Fruit fly (Drosophila melanogaster) whole organism, adult: ENCODE measurements around the gene CG14983.

Source experiments
- CG11617 ChIP-seq: fragments of 200-800 bp; sonication (Bioruptor generic); optimal IDR thresholded peaks from 2 replicates; lab custom pipeline; 2017; ENCODE audit warnings: mild to moderate bottlenecking, missing biosample characterization, missing genetic modification reagents, missing genetic modification characterization
- CG12768 ChIP-seq: fragments of 200-800 bp; sonication (Bioruptor generic); optimal IDR thresholded peaks from 2 replicates; lab custom pipeline; 2017; ENCODE audit warnings: missing biosample characterization, missing genetic modification characterization, mild to moderate bottlenecking, moderate library complexity, missing genetic modification reagents
- CG14711 ChIP-seq: fragments of 200-800 bp; sonication (Bioruptor generic); optimal IDR thresholded peaks from 2 replicates; lab custom pipeline; 2018; ENCODE audit warnings: missing biosample characterization, mild to moderate bottlenecking, missing genetic modification characterization, moderate library complexity
- CG1620 ChIP-seq: fragments of 200-800 bp; sonication (Bioruptor generic); optimal IDR thresholded peaks from 2 replicates; lab custom pipeline; 2016; ENCODE audit warnings: missing biosample characterization, missing genetic modification characterization
- CG33017 ChIP-seq: fragments of 200-800 bp; sonication (Bioruptor generic); optimal IDR thresholded peaks from 2 replicates; lab custom pipeline; 2018; ENCODE audit warnings: missing biosample characterization, mild to moderate bottlenecking, missing genetic modification characterization, moderate library complexity
- CG5204 ChIP-seq: fragments of 200-800 bp; sonication (Bioruptor generic); optimal IDR thresholded peaks from 2 replicates; lab custom pipeline; 2016; ENCODE audit warnings: missing biosample characterization, missing genetic modification characterization
- CG7045 ChIP-seq: fragments of 200-800 bp; sonication (Bioruptor generic); optimal IDR thresholded peaks from 2 replicates; lab custom pipeline; 2017; ENCODE audit warnings: missing biosample characterization, mild to moderate bottlenecking, missing genetic modification characterization
- CG7101 ChIP-seq: fragments of 200-800 bp; sonication (Bioruptor generic); optimal IDR thresholded peaks from 2 replicates; lab custom pipeline; 2018; ENCODE audit warnings: missing biosample characterization, mild to moderate bottlenecking, missing genetic modification characterization, moderate library complexity
- Clk ChIP-seq: fragments of 200-800 bp; sonication (Bioruptor generic); optimal IDR thresholded peaks from 2 replicates; lab custom pipeline; 2017; ENCODE audit warnings: missing biosample characterization, missing genetic modification characterization
- Crg-1 ChIP-seq: fragments of 200-800 bp; sonication (Bioruptor generic); optimal IDR thresholded peaks from 2 replicates; lab custom pipeline; 2016; ENCODE audit warnings: missing biosample characterization, missing genetic modification characterization
- Hr96 ChIP-seq: fragments of 200-800 bp; sonication (Bioruptor generic); optimal IDR thresholded peaks from 2 replicates; lab custom pipeline; 2016; ENCODE audit warnings: missing biosample characterization, missing genetic modification characterization
- Mnt ChIP-seq: fragments of 200-800 bp; sonication (Bioruptor generic); optimal IDR thresholded peaks from 2 replicates; lab custom pipeline; 2016; ENCODE audit warnings: missing biosample characterization, mild to moderate bottlenecking, missing genetic modification characterization
- bab1 ChIP-seq: fragments of 200-800 bp; sonication (Bioruptor generic); optimal IDR thresholded peaks from 3 replicates; lab custom pipeline; 2019; ENCODE audit warnings: missing biosample characterization, mild to moderate bottlenecking, missing genetic modification characterization, moderate library complexity
- cic ChIP-seq: fragments of 200-800 bp; sonication (Bioruptor generic); optimal IDR thresholded peaks from 2 replicates; lab custom pipeline; 2017; ENCODE audit warnings: missing biosample characterization, mild to moderate bottlenecking, missing genetic modification characterization, moderate library complexity
- cnc ChIP-seq, 2 experiments: fragments of >200 bp; optimal IDR thresholded peaks; 2 replicates each; lab custom pipeline; 2017
- kay ChIP-seq: fragments of 200-800 bp; sonication (Bioruptor generic); peaks from one replicate; lab custom pipeline; 2016; ENCODE audit warnings: missing biosample characterization, missing genetic modification characterization, borderline replicate concordance
- ovo ChIP-seq: fragments of 200-800 bp; sonication (Bioruptor generic); optimal IDR thresholded peaks from 2 replicates; lab custom pipeline; 2016; ENCODE audit warnings: missing biosample characterization, missing genetic modification characterization
- pad ChIP-seq: fragments of 200-800 bp; sonication (Bioruptor generic); optimal IDR thresholded peaks from 3 replicates; lab custom pipeline; 2017; ENCODE audit warnings: missing biosample characterization, missing genetic modification characterization, mild to moderate bottlenecking, moderate library complexity, missing genetic modification reagents
- tj ChIP-seq: fragments of 200-800 bp; sonication (Bioruptor generic); optimal IDR thresholded peaks from 3 replicates; lab custom pipeline; 2017; ENCODE audit warnings: missing biosample characterization, mild to moderate bottlenecking, missing genetic modification characterization, moderate library complexity
- toe ChIP-seq: fragments of 200-800 bp; sonication (Bioruptor generic); optimal IDR thresholded peaks from 2 replicates; lab custom pipeline; 2016; ENCODE audit warnings: missing biosample characterization, missing genetic modification characterization

The CG14983 gene

dm6 chr3L:3960877-3961417 lies 11.8 kb upstream of the CG14983 start:
- TF ChIP-seq cic: no peak
- no peak for TF ChIP-seq bab1 (GFP tag; lab: Kevin White, UChicago)
- no peak for TF ChIP-seq kay (GFP tag; lab: Kevin White, UChicago)

- TF ChIP-seq CG14711 (no peak), Crg-1 (GFP tag; lab: Kevin White, UChicago) (no peak), CG7045 (GFP tag; lab: Kevin White, UChicago) (peak; percentile 13)
Observed at dm6 chr3L:3952468-3952867, 3.4 kb upstream of the CG14983 start, which contains the start of gene CG14984. CG14984 (minus strand) TSS chr3L:3952550.

- TF ChIP-seq cic (no peak), kay (GFP tag; lab: Kevin White, UChicago) (no peak), CG11617 (no peak), ovo (GFP tag; lab: Kevin White, UChicago) (no peak), Mnt (GFP tag; lab: Kevin White, UChicago) (no peak), cnc (optimal IDR thresholded peaks at IDR 0.05; lab: Kevin White, UChicago) (no peak), pad (GFP tag; lab: Kevin White, UChicago) (no peak), CG1620 (GFP tag; lab: Kevin White, UChicago) (no peak), tj (GFP tag; lab: Kevin White, UChicago) (no peak), Crg-1 (GFP tag; lab: Kevin White, UChicago) (no peak), CG14711 (no peak), CG7045 (GFP tag; lab: Kevin White, UChicago) (no peak), CG33017 (tag; lab: Kevin White, UChicago) (no peak)
Observed at dm6 chr3L:3951875-3952274, 2.8 kb upstream of the CG14983 start.

dm6 chr3L:3947301-3947941 lies 1.7 kb downstream of the CG14983 start, which contains the start of gene CG10853:
CG10853 (plus strand) TSS chr3L:3947891.
- TF ChIP-seq ovo (GFP tag; lab: Kevin White, UChicago) (no peak), CG7045 (GFP tag; lab: Kevin White, UChicago) (no peak), CG11617 (no peak), CG7101 (tag; lab: Kevin White, UChicago) (no peak), CG1620 (GFP tag; lab: Kevin White, UChicago) (no peak), tj (GFP tag; lab: Kevin White, UChicago) (no peak), kay (GFP tag; lab: Kevin White, UChicago) (no peak), toe (GFP tag; lab: Kevin White, UChicago) (no peak), Hr96 (GFP tag; lab: Kevin White, UChicago) (no peak), cnc (optimal IDR thresholded peaks at IDR 0.05; lab: Kevin White, UChicago) (no peak), Mnt (GFP tag; lab: Kevin White, UChicago) (no peak), CG5204 (GFP tag; lab: Kevin White, UChicago) (no peak), cic (no peak)

- TF ChIP-seq bab1 (GFP tag; lab: Kevin White, UChicago): peak; percentile 28
- peak; percentile 7 for TF ChIP-seq Crg-1 (GFP tag; lab: Kevin White, UChicago)
- TF ChIP-seq kay (GFP tag; lab: Kevin White, UChicago): no peak
- peak; percentile 55 for TF ChIP-seq CG33017 (tag; lab: Kevin White, UChicago)
- no peak for TF ChIP-seq toe (GFP tag; lab: Kevin White, UChicago)
- TF ChIP-seq CG7101 (tag; lab: Kevin White, UChicago): peak; percentile 50
- TF ChIP-seq CG12768 (GFP tag; lab: Kevin White, UChicago): peak; percentile 54
- TF ChIP-seq pad (GFP tag; lab: Kevin White, UChicago): peak; percentile 10
- peak; percentile 34 for TF ChIP-seq CG14711
- no peak for TF ChIP-seq tj (GFP tag; lab: Kevin White, UChicago)
- peak; percentile 15 for TF ChIP-seq CG11617
- peak; percentile 87 for TF ChIP-seq Mnt (GFP tag; lab: Kevin White, UChicago)
- peak; percentile 87 for TF ChIP-seq cic
- TF ChIP-seq CG5204 (GFP tag; lab: Kevin White, UChicago): no peak
- no peak for TF ChIP-seq CG7045 (GFP tag; lab: Kevin White, UChicago)
- TF ChIP-seq cnc (optimal IDR thresholded peaks at IDR 0.05; lab: Kevin White, UChicago): no peak
- TF ChIP-seq ovo (GFP tag; lab: Kevin White, UChicago): no peak
- no peak for TF ChIP-seq Clk (GFP tag; lab: Kevin White, UChicago)
- peak; percentile 25 for TF ChIP-seq CG1620 (GFP tag; lab: Kevin White, UChicago)
- TF ChIP-seq Hr96 (GFP tag; lab: Kevin White, UChicago): peak; percentile 49
Observed at dm6 chr3L:3942241-3943028, 6.7 kb downstream of the CG14983 start, which contains the start of the genes CG10863 and CG14982. CG10863 (minus strand) TSS chr3L:3942465. CG14982 (plus strand) TSS chr3L:3942710.
